Fruit fly (Drosophila melanogaster) Kc167 (cell line): ENCODE measurements around the gene Dph4.

Experiments
- Sin3A ChIP-seq: fragments of >200 bp; optimal IDR thresholded peaks from 2 replicates; lab custom pipeline; 2018; ENCODE audit warnings: missing external identifiers
- h ChIP-seq: fragments of >200 bp; optimal IDR thresholded peaks from 3 replicates; lab custom pipeline; 2018; ENCODE audit warnings: missing external identifiers
- insv ChIP-seq: fragments of >200 bp; optimal IDR thresholded peaks from 3 replicates; lab custom pipeline; 2018; ENCODE audit warnings: missing external identifiers
- psq ChIP-seq: fragments of >200 bp; optimal IDR thresholded peaks from 2 replicates; lab custom pipeline; 2017; ENCODE audit warnings: missing external identifiers
- ttk ChIP-seq: sonication (Bioruptor generic); optimal IDR thresholded peaks from 2 replicates; lab custom pipeline; 2017; ENCODE audit warnings: missing external identifiers

- TF ChIP-seq ttk: no peak
- no peak for TF ChIP-seq Sin3A (lab: Kevin White, UChicago)
- no peak for TF ChIP-seq h (lab: Kevin White, UChicago)
- no peak for TF ChIP-seq psq
- no peak for TF ChIP-seq insv (lab: Kevin White, UChicago)
Measured at dm6 chr3R:5588573-5588972, 35.4 kb downstream of the Dph4 start, which contains the start of gene PolZ2.
